Fruit fly (Drosophila melanogaster) S2 (cell line): Measurements from ENCODE around the gene mRpL4.

Experiments
- CG8478 ChIP-seq: fragments of >200 bp; optimal IDR thresholded peaks from 2 replicates; lab custom pipeline; 2018
- CTCF ChIP-seq, 2 experiments: fragments of >200 bp; optimal IDR thresholded peaks; 2 replicates each; lab custom pipeline; 2018

- TF ChIP-seq CG8478 (lab: Kevin White, UChicago) (no peak), CTCF (optimal IDR thresholded peaks at IDR 0.05; lab: Kevin White, UChicago) (no peak)
These were observed 13.9 kb downstream of the mRpL4 start for dm6 chr2L:16315027-16315426.
